Worm (Caenorhabditis elegans): ENCODE results near the gene D2062.13.

Gene D2062.13

DNA sequence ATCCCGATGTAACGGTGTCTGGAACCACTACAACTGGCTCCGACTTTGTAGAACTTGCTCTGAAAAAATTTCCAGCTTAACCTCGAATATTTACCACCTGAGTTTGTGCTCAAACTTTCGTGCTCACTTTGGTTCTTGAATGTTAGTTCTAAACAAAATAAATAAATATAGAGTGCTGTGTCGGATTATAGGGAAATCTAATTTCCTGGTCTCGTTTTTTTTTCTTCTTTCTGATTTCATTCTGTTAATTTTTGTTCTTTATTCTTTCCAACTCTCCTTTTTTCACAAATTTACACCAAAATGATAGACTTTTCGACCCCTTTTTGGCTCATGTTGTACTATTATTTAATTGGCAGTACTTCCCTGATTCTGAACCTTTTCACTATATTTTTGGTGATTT lies 16.9 kb downstream of the D2062.13 start, which contains the start of gene sri-37:
Gene sri-37 (plus strand): TSS at position 301 of the 400 bp plus-strand sequence.
- TF ChIP-seq elt-2 (tag; optimal IDR thresholded peaks at IDR 0.05) (no peak), nhr-90 (tag; optimal IDR thresholded peaks at IDR 0.05; ENCODE audit: poor library complexity) (no peak), grh-1 (GFP tag; IDR thresholded peaks at IDR 0.05) (no peak)

DNA sequence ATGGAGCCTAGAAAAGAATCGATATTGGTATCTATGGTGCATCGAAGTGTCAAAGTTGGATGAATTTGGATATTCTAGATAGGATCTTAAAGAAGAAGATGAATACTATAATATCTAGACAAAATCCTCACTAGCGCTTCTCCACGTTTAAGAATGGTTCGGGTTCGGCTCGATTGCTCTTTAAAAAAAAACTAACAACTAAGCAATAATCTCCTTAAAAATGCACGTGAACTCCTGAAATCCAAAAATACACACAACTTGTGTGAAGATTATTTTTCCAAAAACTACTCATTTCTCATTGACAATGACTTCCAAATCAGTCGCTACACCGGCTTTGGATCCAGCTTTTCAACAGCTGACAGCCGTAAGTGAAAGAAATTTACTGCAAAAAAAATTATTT lies 18.8 kb downstream of the D2062.13 start, which contains the start of gene D2062.1:
Gene D2062.1 (plus strand): TSS at position 301 of the 400 bp plus-strand sequence.
- TF ChIP-seq nhr-76 (tag; optimal IDR thresholded peaks at IDR 0.05) (no peak), ceh-88 (GFP tag; IDR thresholded peaks at IDR 0.05) (no peak), mef-2 (tag; optimal IDR thresholded peaks at IDR 0.05) (no peak), fkh-8 (tag; optimal IDR thresholded peaks at IDR 0.05) (no peak), efl-3 (GFP tag; optimal IDR thresholded peaks at IDR 0.05) (no peak), sup-37 (GFP tag; optimal IDR thresholded peaks at IDR 0.05) (no peak), pqm-1 (tag; optimal IDR thresholded peaks at IDR 0.05) (no peak), lsy-2 (tag; optimal IDR thresholded peaks at IDR 0.05) (no peak), rnt-1 (tag; optimal IDR thresholded peaks at IDR 0.05) (no peak), ceh-82 (tag; optimal IDR thresholded peaks at IDR 0.05) (no peak), mep-1 (tag; optimal IDR thresholded peaks at IDR 0.05) (no peak), unc-86 (tag; optimal IDR thresholded peaks at IDR 0.05) (no peak), ceh-63 (GFP tag; optimal IDR thresholded peaks at IDR 0.05) (no peak), fkh-4 (tag; optimal IDR thresholded peaks at IDR 0.05; ENCODE audit: borderline replicate concordance) (no peak), efl-1 (optimal IDR thresholded peaks at IDR 0.05) (no peak), efl-1 (GFP tag; optimal IDR thresholded peaks at IDR 0.05 in 1 of 2) (no peak), vab-15 (tag; optimal IDR thresholded peaks at IDR 0.05) (no peak), nhr-19 (GFP tag; conservative IDR thresholded peaks at IDR 0.05) (no peak), C16A3.4 (tag; optimal IDR thresholded peaks at IDR 0.05) (no peak), sox-4 (tag; optimal IDR thresholded peaks at IDR 0.05) (no peak), egl-27 (tag; optimal IDR thresholded peaks at IDR 0.05) (no peak)

DNA sequence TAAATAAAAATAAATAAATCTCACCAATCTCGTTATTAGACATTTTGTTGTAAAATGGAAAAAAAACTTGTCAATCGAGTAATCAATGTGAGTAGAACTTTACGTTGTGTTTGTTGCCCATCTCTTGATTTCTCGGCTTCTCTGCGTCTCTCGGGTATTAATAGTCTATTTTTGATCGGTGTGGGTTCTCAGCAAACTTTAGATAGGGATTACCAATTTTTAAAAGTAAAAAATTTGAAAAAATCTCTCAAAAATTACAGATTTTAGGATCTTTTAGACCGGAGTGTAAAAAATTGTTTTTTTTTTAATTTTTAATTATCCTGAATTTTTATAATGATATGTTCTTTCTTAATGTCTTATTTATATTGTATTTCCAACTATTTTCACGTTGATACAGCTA lies 25.0 kb downstream of the D2062.13 start, which contains the start of gene F22E5.21:
Gene F22E5.21 (minus strand): TSS at position 101 of the 400 bp plus-strand sequence.
- TF ChIP-seq elt-3 (tag; optimal IDR thresholded peaks at IDR 0.05), result no peak
- TF ChIP-seq alr-1 (tag; optimal IDR thresholded peaks at IDR 0.05; ENCODE audit: borderline replicate concordance), result no peak
- no peak for TF ChIP-seq nhr-237 (tag; optimal IDR thresholded peaks at IDR 0.05)
- no peak for TF ChIP-seq efl-3 (GFP tag; optimal IDR thresholded peaks at IDR 0.05)
- TF ChIP-seq pax-3 (tag; optimal IDR thresholded peaks at IDR 0.05), result no peak
- TF ChIP-seq unc-62 (GFP tag; optimal IDR thresholded peaks at IDR 0.05), result no peak
- TF ChIP-seq grh-1 (GFP tag; IDR thresholded peaks at IDR 0.05), result no peak
- TF ChIP-seq ceh-90 (tag; optimal IDR thresholded peaks at IDR 0.05), result no peak
- no peak for TF ChIP-seq mdl-1 (tag; optimal IDR thresholded peaks at IDR 0.05)
- TF ChIP-seq sptf-1 (tag; optimal IDR thresholded peaks at IDR 0.05), result no peak
- no peak for TF ChIP-seq snu-23 (GFP tag; optimal IDR thresholded peaks at IDR 0.05)
- TF ChIP-seq xbp-1 (tag; optimal IDR thresholded peaks at IDR 0.05), result no peak
- TF ChIP-seq unc-98 (GFP tag; IDR thresholded peaks at IDR 0.05), result no peak
- no peak for TF ChIP-seq mep-1 (tag; optimal IDR thresholded peaks at IDR 0.05)
- no peak for TF ChIP-seq fkh-4 (tag; optimal IDR thresholded peaks at IDR 0.05; ENCODE audit: borderline replicate concordance)
- TF ChIP-seq ama-1 (optimal IDR thresholded peaks at IDR 0.05), result no peak
- TF ChIP-seq nhr-90 (tag; optimal IDR thresholded peaks at IDR 0.05; ENCODE audit: poor library complexity), result no peak
- TF ChIP-seq ceh-63 (GFP tag; optimal IDR thresholded peaks at IDR 0.05), result no peak

DNA sequence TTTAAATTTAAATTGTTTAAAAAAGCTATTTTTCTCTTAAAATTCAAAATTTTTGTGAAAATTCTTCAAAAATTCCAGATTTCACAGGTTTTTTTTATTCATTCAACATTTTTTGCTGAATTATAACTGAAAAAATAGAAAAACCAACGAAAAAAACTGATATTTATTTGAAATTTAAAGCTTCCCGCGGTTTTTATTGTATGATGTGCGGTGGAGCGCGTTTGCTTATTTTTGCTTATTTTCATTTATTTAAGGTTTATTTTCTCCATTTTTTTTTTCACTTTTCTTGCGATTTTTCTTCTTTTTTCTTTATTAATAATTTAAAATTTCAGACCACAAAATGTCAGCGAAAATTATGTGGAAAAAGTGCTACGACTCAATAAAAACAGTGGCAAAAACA lies 25.7 kb downstream of the D2062.13 start, which contains the start of gene F22E5.9:
Gene F22E5.9 (plus strand): TSS at position 327 of the 400 bp plus-strand sequence.
- no peak for TF ChIP-seq unc-86 (tag; optimal IDR thresholded peaks at IDR 0.05)
- TF ChIP-seq ceh-8 (GFP tag; optimal IDR thresholded peaks at IDR 0.05), result no peak
- peak; percentile 80 to 92 for TF ChIP-seq lin-35 (GFP tag; optimal IDR thresholded peaks at IDR 0.05)
- no peak for TF ChIP-seq lin-39 (tag; optimal IDR thresholded peaks at IDR 0.05)
- no peak for TF ChIP-seq unc-30 (tag; optimal IDR thresholded peaks at IDR 0.05)
- TF ChIP-seq ama-1 (optimal IDR thresholded peaks at IDR 0.05), result no peak
- peak; percentile 16 for TF ChIP-seq C16A3.4 (tag; optimal IDR thresholded peaks at IDR 0.05)
- no peak for TF ChIP-seq nhr-76 (tag; optimal IDR thresholded peaks at IDR 0.05)
- TF ChIP-seq C34B4.2 (tag; optimal IDR thresholded peaks at IDR 0.05), result no peak
- no peak for TF ChIP-seq ets-5 (GFP tag; IDR thresholded peaks at IDR 0.05)
- no peak for TF ChIP-seq ztf-4 (tag; optimal IDR thresholded peaks at IDR 0.05)
- TF ChIP-seq nhr-90 (tag; optimal IDR thresholded peaks at IDR 0.05; ENCODE audit: poor library complexity), result no peak
- TF ChIP-seq pqm-1 (tag; optimal IDR thresholded peaks at IDR 0.05), result no peak
- TF ChIP-seq snu-23 (GFP tag; optimal IDR thresholded peaks at IDR 0.05), result no peak
- TF ChIP-seq mef-2 (tag; optimal IDR thresholded peaks at IDR 0.05), result no peak
- peak; percentile 81 to 91 (median 89) for TF ChIP-seq dpl-1 (GFP tag; optimal IDR thresholded peaks at IDR 0.05)
- TF ChIP-seq sup-37 (GFP tag; optimal IDR thresholded peaks at IDR 0.05), result no peak
- TF ChIP-seq nhr-47 (tag; optimal IDR thresholded peaks at IDR 0.05), result no peak
- TF ChIP-seq tbx-2 (tag; optimal IDR thresholded peaks at IDR 0.05), result no peak
- no peak for TF ChIP-seq hlh-17 (GFP tag; optimal IDR thresholded peaks at IDR 0.05; ENCODE audit: borderline replicate concordance)
